Fruit fly (Drosophila melanogaster) whole organism, embryonic: ENCODE data around the gene CG13392.
A peak's percentile ranks its signal among the peaks of the same experiment; 100 is the strongest.

Source experiments
- Adf1 ChIP-seq: fragments of 200-800 bp; sonication (Bioruptor generic); IDR thresholded peaks from 2 replicates; pipeline ENCODE4 v1.3.6; 2022; ENCODE audit warnings: missing biosample characterization, missing genetic modification characterization
- Bgb ChIP-seq: fragments of 200-800 bp; sonication (Bioruptor generic); IDR thresholded peaks from 2 replicates; pipeline ENCODE4 v1.3.6; 2022; ENCODE audit warnings: missing biosample characterization, missing genetic modification characterization; ENCODE audit not compliant: partially characterized antibody
- CG1024 ChIP-seq: fragments of 200-800 bp; sonication (Bioruptor generic); IDR thresholded peaks from 2 replicates; pipeline ENCODE4 v1.3.6; 2022; ENCODE audit warnings: missing biosample characterization, missing genetic modification characterization
- CG10321 ChIP-seq: fragments of 200-800 bp; sonication (Bioruptor generic); IDR thresholded peaks from 2 replicates; pipeline ENCODE4 v1.3.6; 2022; ENCODE audit warnings: missing biosample characterization, missing genetic modification characterization
- CG11247 ChIP-seq: fragments of 200-800 bp; sonication (Bioruptor generic); IDR thresholded peaks from 2 replicates; pipeline ENCODE4 v1.3.6; 2022; ENCODE audit warnings: missing biosample characterization, missing genetic modification characterization
- CG12391 ChIP-seq: fragments of 200-800 bp; sonication (Bioruptor generic); optimal IDR thresholded peaks from 3 replicates; lab custom pipeline; 2018; ENCODE audit warnings: missing biosample characterization, mild to moderate bottlenecking, missing genetic modification characterization, moderate library complexity
- CG13624 ChIP-seq: fragments of 200-800 bp; sonication (Bioruptor generic); optimal IDR thresholded peaks from 2 replicates; lab custom pipeline; 2016; ENCODE audit warnings: missing biosample characterization, missing genetic modification characterization
- CG15479 ChIP-seq: fragments of 200-800 bp; sonication (Bioruptor generic); optimal IDR thresholded peaks from 3 replicates; lab custom pipeline; 2019; ENCODE audit warnings: missing biosample characterization, mild to moderate bottlenecking, missing genetic modification characterization, moderate library complexity
- CG15696 ChIP-seq: fragments of 200-800 bp; sonication (Bioruptor generic); optimal IDR thresholded peaks from 2 replicates; lab custom pipeline; 2019; ENCODE audit warnings: missing biosample characterization, mild to moderate bottlenecking, missing genetic modification characterization, moderate library complexity
- CG17568 ChIP-seq: fragments of 200-800 bp; sonication (Bioruptor generic); optimal IDR thresholded peaks from 2 replicates; lab custom pipeline; 2018; ENCODE audit warnings: missing biosample characterization, mild to moderate bottlenecking, missing genetic modification characterization, moderate library complexity
- CG17912 ChIP-seq: fragments of 200-800 bp; sonication (Bioruptor generic); optimal IDR thresholded peaks from 2 replicates; lab custom pipeline; 2018; ENCODE audit warnings: missing biosample characterization, mild to moderate bottlenecking, missing genetic modification characterization
- CG1832 ChIP-seq: fragments of 200-800 bp; sonication (Bioruptor generic); optimal IDR thresholded peaks from 2 replicates; lab custom pipeline; 2017; ENCODE audit warnings: missing biosample characterization, mild to moderate bottlenecking, missing genetic modification characterization, inconsistent platforms
- CG18599 ChIP-seq: fragments of 200-800 bp; sonication (Bioruptor generic); optimal IDR thresholded peaks from 3 replicates; lab custom pipeline; 2017; ENCODE audit warnings: missing biosample characterization, missing genetic modification characterization, mild to moderate bottlenecking, moderate library complexity, missing genetic modification reagents
- CG2889 ChIP-seq: fragments of 200-800 bp; sonication (Bioruptor generic); IDR thresholded peaks from 3 replicates; pipeline ENCODE4 v1.3.6; 2022; ENCODE audit warnings: missing biosample characterization, missing genetic modification characterization
- CG33557 ChIP-seq: fragments of 200-800 bp; sonication (Bioruptor generic); optimal IDR thresholded peaks from 2 replicates; lab custom pipeline; 2019; ENCODE audit warnings: missing biosample characterization, mild to moderate bottlenecking, missing genetic modification characterization, moderate library complexity
- CG4707 ChIP-seq: fragments of 200-800 bp; sonication (Bioruptor generic); optimal IDR thresholded peaks from 2 replicates; lab custom pipeline; 2018; ENCODE audit warnings: missing biosample characterization, mild to moderate bottlenecking, missing genetic modification characterization, moderate library complexity
- CG5953 ChIP-seq: fragments of 200-800 bp; sonication (Bioruptor generic); IDR thresholded peaks from 2 replicates; pipeline ENCODE4 v1.3.6; 2022; ENCODE audit warnings: missing biosample characterization, missing genetic modification characterization
- CG8765 ChIP-seq: fragments of 200-800 bp; sonication (Bioruptor generic); IDR thresholded peaks from 2 replicates; pipeline ENCODE4 v1.3.6; 2022; ENCODE audit warnings: missing biosample characterization, missing genetic modification characterization
- CG9932 ChIP-seq: fragments of 200-800 bp; sonication (Bioruptor generic); IDR thresholded peaks from 2 replicates; pipeline ENCODE4 v1.3.6; 2022; ENCODE audit warnings: missing biosample characterization, missing genetic modification characterization
- CTCF ChIP-seq: fragments of 200-800 bp; sonication (Bioruptor generic); optimal IDR thresholded peaks from 2 replicates; lab custom pipeline; 2017; ENCODE audit warnings: missing biosample characterization, mild to moderate bottlenecking, missing genetic modification characterization, moderate library complexity
- CkIIα-i1 ChIP-seq: fragments of 200-800 bp; sonication (Bioruptor generic); IDR thresholded peaks from 2 replicates; pipeline ENCODE4 v1.3.6; 2022; ENCODE audit warnings: missing biosample characterization, missing genetic modification characterization
- CrebB ChIP-seq: fragments of 200-800 bp; sonication (Bioruptor generic); optimal IDR thresholded peaks from 3 replicates; lab custom pipeline; 2018; ENCODE audit warnings: missing biosample characterization, mild to moderate bottlenecking, missing genetic modification characterization
- Doc3 ChIP-seq: fragments of 200-800 bp; sonication (Bioruptor generic); IDR thresholded peaks from 3 replicates; pipeline ENCODE4 v1.3.6; 2022; ENCODE audit warnings: missing biosample characterization, missing genetic modification characterization; ENCODE audit not compliant: partially characterized antibody
- Dp ChIP-seq: fragments of 200-800 bp; sonication (Bioruptor generic); optimal IDR thresholded peaks from 2 replicates; lab custom pipeline; 2018; ENCODE audit warnings: missing biosample characterization, mild to moderate bottlenecking, missing genetic modification characterization, moderate library complexity
- Hmr ChIP-seq: fragments of 200-800 bp; sonication (Bioruptor generic); optimal IDR thresholded peaks from 3 replicates; lab custom pipeline; 2017; ENCODE audit warnings: mild to moderate bottlenecking, missing biosample characterization, missing genetic modification reagents, missing genetic modification characterization
- Hr51 ChIP-seq, 2 experiments: fragments of 200-800 bp; sonication (Bioruptor generic); optimal IDR thresholded peaks; 2 replicates in 1 of 2; 3 replicates in 1 of 2; lab custom pipeline; 2016 to 2018; ENCODE audit warnings: missing biosample characterization in 2 of 2, missing genetic modification characterization in 2 of 2, mild to moderate bottlenecking in 1 of 2, moderate library complexity in 1 of 2
- NK7.1 ChIP-seq: fragments of 200-800 bp; sonication (Bioruptor generic); optimal IDR thresholded peaks from 3 replicates; lab custom pipeline; 2016; ENCODE audit warnings: missing biosample characterization, missing genetic modification characterization
- PHDP ChIP-seq: fragments of 200-800 bp; sonication (Bioruptor generic); optimal IDR thresholded peaks from 3 replicates; lab custom pipeline; 2018; ENCODE audit warnings: missing biosample characterization, mild to moderate bottlenecking, missing genetic modification characterization, moderate library complexity
- ab ChIP-seq: fragments of 200-800 bp; sonication (Bioruptor generic); optimal IDR thresholded peaks from 2 replicates; lab custom pipeline; 2016; ENCODE audit warnings: missing biosample characterization, missing genetic modification characterization
- ac ChIP-seq: fragments of 200-800 bp; sonication (Bioruptor generic); optimal IDR thresholded peaks from 3 replicates; lab custom pipeline; 2017; ENCODE audit warnings: missing biosample characterization, mild to moderate bottlenecking, missing genetic modification characterization
- ci ChIP-seq: fragments of 200-800 bp; sonication (Bioruptor generic); IDR thresholded peaks from 3 replicates; pipeline ENCODE4 v1.3.6; 2022; ENCODE audit warnings: missing biosample characterization, missing genetic modification characterization
- corto ChIP-seq: fragments of 200-800 bp; sonication (Bioruptor generic); optimal IDR thresholded peaks from 2 replicates; lab custom pipeline; 2016; ENCODE audit warnings: missing biosample characterization, mild to moderate bottlenecking, missing genetic modification characterization, moderate library complexity
- dysf ChIP-seq: fragments of 200-800 bp; sonication (Bioruptor generic); IDR thresholded peaks from 3 replicates; pipeline ENCODE4 v1.3.6; 2022; ENCODE audit warnings: missing biosample characterization, missing genetic modification characterization
- ems ChIP-seq: fragments of 200-800 bp; sonication (Bioruptor generic); optimal IDR thresholded peaks from 3 replicates; lab custom pipeline; 2016; ENCODE audit warnings: missing biosample characterization, missing genetic modification characterization
- ewg ChIP-seq: fragments of 200-800 bp; sonication (Bioruptor generic); optimal IDR thresholded peaks from 3 replicates; lab custom pipeline; 2017; ENCODE audit warnings: mild to moderate bottlenecking, missing biosample characterization, missing genetic modification reagents, missing genetic modification characterization
- fd64A ChIP-seq: fragments of 200-800 bp; sonication (Bioruptor generic); optimal IDR thresholded peaks from 3 replicates; lab custom pipeline; 2018; ENCODE audit warnings: missing biosample characterization, mild to moderate bottlenecking, missing genetic modification characterization
- fru ChIP-seq: fragments of >200 bp; optimal IDR thresholded peaks from 2 replicates; lab custom pipeline; 2017
- grau ChIP-seq: fragments of 200-800 bp; optimal IDR thresholded peaks from 3 replicates; lab custom pipeline; 2019; ENCODE audit warnings: missing biosample characterization, mild to moderate bottlenecking, missing genetic modification characterization, moderate library complexity
- lov ChIP-seq, 2 experiments: fragments of 200-800 bp in 1 of 2; fragments of >200 bp in 1 of 2; sonication (Bioruptor generic) in 1 of 2; IDR thresholded peaks in 1 of 2; optimal IDR thresholded peaks in 1 of 2; 2 replicates in 1 of 2; 3 replicates in 1 of 2; pipeline versions ENCODE4 v1.3.6 to Lab custom; 2017 to 2022; ENCODE audit warnings: missing biosample characterization in 1 of 2, missing genetic modification characterization in 1 of 2
- mirr ChIP-seq: fragments of 200-800 bp; sonication (Bioruptor generic); optimal IDR thresholded peaks from 3 replicates; lab custom pipeline; 2018; ENCODE audit warnings: missing biosample characterization, mild to moderate bottlenecking, missing genetic modification characterization
- nerfin-1 ChIP-seq: fragments of 200-800 bp; sonication (Bioruptor generic); optimal IDR thresholded peaks from 3 replicates; lab custom pipeline; 2019; ENCODE audit warnings: missing biosample characterization, mild to moderate bottlenecking, missing genetic modification characterization, moderate library complexity
- nom ChIP-seq: fragments of 200-800 bp; sonication (Bioruptor generic); optimal IDR thresholded peaks from 2 replicates; lab custom pipeline; 2017; ENCODE audit warnings: missing biosample characterization, missing genetic modification characterization, mild to moderate bottlenecking, moderate library complexity, missing genetic modification reagents
- oc ChIP-seq: fragments of 200-800 bp; sonication (Bioruptor generic); optimal IDR thresholded peaks from 2 replicates; lab custom pipeline; 2018; ENCODE audit warnings: missing biosample characterization, mild to moderate bottlenecking, missing genetic modification characterization, moderate library complexity
- pan ChIP-seq, 4 experiments: fragments of >200 bp in 3 of 4; fragments of 200-800 bp in 1 of 4; sonication (Bioruptor generic) in 1 of 4; optimal IDR thresholded peaks in 3 of 4; IDR thresholded peaks in 1 of 4; 2 replicates each; pipeline versions ENCODE4 v1.3.6 to Lab custom; 2017 to 2022; ENCODE audit warnings: missing biosample characterization in 2 of 4, missing genetic modification characterization in 2 of 4, mixed read lengths in 1 of 4
- pum ChIP-seq: fragments of 200-800 bp; sonication (Bioruptor generic); optimal IDR thresholded peaks from 2 replicates; lab custom pipeline; 2016; ENCODE audit warnings: missing biosample characterization, missing genetic modification characterization
- stc ChIP-seq: fragments of 200-800 bp; sonication (Bioruptor generic); IDR thresholded peaks from 2 replicates; pipeline ENCODE4 v1.3.6; 2022; ENCODE audit warnings: missing biosample characterization, missing genetic modification characterization
- stwl ChIP-seq: fragments of 200-800 bp; sonication (Bioruptor generic); optimal IDR thresholded peaks from 3 replicates; lab custom pipeline; 2018; ENCODE audit warnings: missing biosample characterization, mild to moderate bottlenecking, missing genetic modification characterization, moderate library complexity
- tin ChIP-seq: fragments of 200-800 bp; sonication (Bioruptor generic); optimal IDR thresholded peaks from 3 replicates; lab custom pipeline; 2016; ENCODE audit warnings: missing biosample characterization, missing genetic modification characterization

Gene CG13392

dm6 chr2L:8416350-8417046 is 33.9 kb upstream of the CG13392 start (continued):
- no peak for TF ChIP-seq CG8765
- TF ChIP-seq CG10321 (GFP tag; lab: Robert Waterston, UW): peak; percentile 24; the same call in 1 of the 2 replicates
- TF ChIP-seq pum (GFP tag; lab: Kevin White, UChicago): peak; percentile 8
- TF ChIP-seq Hmr (GFP tag; lab: Kevin White, UChicago): peak; percentile 24
- TF ChIP-seq CG4707: no peak
- no peak for TF ChIP-seq PHDP
- TF ChIP-seq CG18599 (GFP tag; lab: Kevin White, UChicago): peak; percentile 26
- TF ChIP-seq CG2889: peak; percentile 78
- peak; percentile 21 for TF ChIP-seq corto
- TF ChIP-seq CG11247: no peak
- TF ChIP-seq fd64A: no peak
- TF ChIP-seq CG9932 (GFP tag; lab: Robert Waterston, UW): peak; percentile 31; the same call in 1 of the 2 replicates
- no peak for TF ChIP-seq CG17568 (GFP tag; lab: Kevin White, UChicago)
- peak; percentile 79 for TF ChIP-seq CG13624 (GFP tag; lab: Kevin White, UChicago)
- TF ChIP-seq ac (GFP tag; lab: Kevin White, UChicago): no peak
- no peak for TF ChIP-seq CG12391 (tag; lab: Kevin White, UChicago)
- no peak for TF ChIP-seq Doc3 (GFP tag; lab: Robert Waterston, UW)
- peak; percentile 82 for TF ChIP-seq CG1832
- peak; percentile 6 for TF ChIP-seq stwl
- TF ChIP-seq nom: peak; percentile 83
- 0 out of 3 replicates have a peak, but pooled peaks have one; percentile 30 for TF ChIP-seq dysf
- peak; percentile 2 for TF ChIP-seq nerfin-1 (tag; lab: Kevin White, UChicago)
- TF ChIP-seq NK7.1: no peak
- peak; percentile 35 for TF ChIP-seq CrebB (tag; lab: Kevin White, UChicago)
- no peak for TF ChIP-seq CG5953
- TF ChIP-seq Adf1 (GFP tag; lab: Robert Waterston, UW): peak; percentile 98
- TF ChIP-seq Bgb (GFP tag; lab: Robert Waterston, UW): no peak
- peak; percentile 35 for TF ChIP-seq Dp (GFP tag; lab: Kevin White, UChicago)
- peak; percentile 5 for TF ChIP-seq tin (GFP tag; lab: Kevin White, UChicago)
- no peak for TF ChIP-seq CG33557 (GFP tag; lab: Kevin White, UChicago)
- no peak for TF ChIP-seq ems (GFP tag; lab: Kevin White, UChicago)
- peak; percentile 100 for TF ChIP-seq CG15479 (GFP tag; lab: Kevin White, UChicago)
- TF ChIP-seq stc (GFP tag; lab: Robert Waterston, UW): no peak
- no peak for TF ChIP-seq CG17912 (GFP tag; lab: Kevin White, UChicago)
- peak; percentile 32 for TF ChIP-seq CG15696
- peak; percentile 30 for TF ChIP-seq ewg (GFP tag; lab: Kevin White, UChicago)
- TF ChIP-seq CkIIα-i1 (GFP tag; lab: Robert Waterston, UW): no peak
- TF ChIP-seq ci (GFP tag; lab: Robert Waterston, UW): peak; percentile 29; the same call in 1 of the 3 replicates
- no peak for TF ChIP-seq mirr (GFP tag; lab: Kevin White, UChicago)
- peak; percentile 94 for TF ChIP-seq grau (tag; lab: Kevin White, UChicago)
- no peak for TF ChIP-seq oc (tag; lab: Kevin White, UChicago)
- peak; percentile 57 for TF ChIP-seq fru
- no peak for TF ChIP-seq pan (optimal IDR thresholded peaks at IDR 0.05; lab: Kevin White, UChicago)
- peak in 1 of 2 experiments; percentile 25 for TF ChIP-seq pan (GFP tag; optimal IDR thresholded peaks at IDR 0.05 in 1 of 2, IDR thresholded peaks at IDR 0.05 in 1 of 2)
- TF ChIP-seq Hr51 (GFP tag; optimal IDR thresholded peaks at IDR 0.05; lab: Kevin White, UChicago): no peak
- TF ChIP-seq lov (optimal IDR thresholded peaks at IDR 0.05; lab: Kevin White, UChicago): peak; percentile 96
- TF ChIP-seq lov (GFP tag; IDR thresholded peaks at IDR 0.05; lab: Robert Waterston, UW): no peak
- TF ChIP-seq CG1024 (GFP tag; lab: Robert Waterston, UW): 0 out of 2 replicates have a peak, but pooled peaks have one; percentile 11
- TF ChIP-seq CTCF: no peak
- no peak for TF ChIP-seq ab (GFP tag; lab: Kevin White, UChicago)
